Worm (Caenorhabditis elegans) whole organism, young adult: ENCODE results near the gene F48D6.4.

Experiments used
- B0019.2 ChIP-seq: fragments of 200-800 bp; sonication (Bioruptor generic); conservative IDR thresholded peaks from 2 replicates; pipeline ENCODE4 v1.3.6; 2022; ENCODE audit warnings: missing genetic modification reagents, missing genetic modification characterization, missing compliant biosample characterization
- B0336.3 ChIP-seq: fragments of 200-800 bp; sonication (Bioruptor generic); IDR thresholded peaks from 2 replicates; pipeline ENCODE4 v1.3.6; 2022; ENCODE audit warnings: missing genetic modification characterization, missing compliant biosample characterization
- F57C9.4 ChIP-seq: sonication (generic microtip); optimal IDR thresholded peaks from 2 replicates; lab custom pipeline; 2017; ENCODE audit warnings: mild to moderate bottlenecking, missing genetic modification characterization, missing compliant biosample characterization
- dox-1 ChIP-seq: fragments of 200-800 bp; sonication (Bioruptor generic); IDR thresholded peaks from 2 replicates; pipeline ENCODE4 v1.3.6; 2022; ENCODE audit warnings: missing genetic modification reagents, missing genetic modification characterization, missing compliant biosample characterization
- dpff-1 ChIP-seq: sonication (generic microtip); optimal IDR thresholded peaks from 2 replicates; lab custom pipeline; 2017; ENCODE audit warnings: mild to moderate bottlenecking, missing genetic modification characterization, missing compliant biosample characterization
- madf-10 ChIP-seq: sonication (generic microtip); optimal IDR thresholded peaks from 2 replicates; lab custom pipeline; 2016; ENCODE audit warnings: mild to moderate bottlenecking, missing genetic modification characterization, missing compliant biosample characterization
- pha-4 ChIP-seq: fragments of 150-350 bp; sonication (generic microtip); optimal IDR thresholded peaks from 2 replicates; lab custom pipeline; 2014; ENCODE audit warnings: missing biosample characterization, missing genetic modification reagents, missing genetic modification characterization
- sptf-2 ChIP-seq: fragments of 200-800 bp; sonication (Bioruptor generic); optimal IDR thresholded peaks from 2 replicates; lab custom pipeline; 2018; ENCODE audit warnings: mild to moderate bottlenecking, missing genetic modification characterization, missing compliant biosample characterization
- tbx-9 ChIP-seq: sonication (generic microtip); optimal IDR thresholded peaks from 2 replicates; lab custom pipeline; 2016; ENCODE audit warnings: borderline replicate concordance, missing genetic modification characterization, inconsistent platforms, missing compliant biosample characterization
- unc-130 ChIP-seq: sonication (generic microtip); optimal IDR thresholded peaks from 2 replicates; lab custom pipeline; 2016; ENCODE audit warnings: missing genetic modification reagents, missing genetic modification characterization, missing compliant biosample characterization

DNA sequence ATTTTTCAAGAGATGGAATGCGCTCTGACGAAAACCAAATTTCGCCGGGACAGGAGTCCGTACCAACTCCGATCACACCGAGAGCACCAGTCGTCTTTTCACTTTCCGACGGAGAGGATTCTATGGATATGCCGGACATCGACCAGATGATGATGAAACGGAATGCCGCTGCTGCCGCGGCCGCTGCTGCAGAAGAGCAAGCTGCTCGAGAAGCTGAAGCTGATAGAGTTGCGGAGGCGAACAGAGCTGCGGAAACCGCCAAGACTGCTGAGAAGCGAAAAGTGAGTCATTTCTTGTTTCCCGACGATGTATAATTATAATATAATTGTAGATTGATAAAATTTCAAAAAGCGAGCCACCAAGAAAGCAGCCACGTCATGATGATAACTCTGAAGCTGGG lies 8.4 kb upstream of the F48D6.4 start:
- TF ChIP-seq dpff-1 (tag; lab: Kevin White, UChicago) (no peak), unc-130 (GFP tag; lab: Kevin White, UChicago) (no peak), tbx-9 (no peak), pha-4 (tag; lab: Kevin White, UChicago) (no peak), B0019.2 (GFP tag; lab: Robert Waterston, UW) (no peak), madf-10 (tag; lab: Kevin White, UChicago) (no peak), sptf-2 (GFP tag; lab: Kevin White, UChicago) (no peak), dox-1 (GFP tag; lab: Robert Waterston, UW) (no peak), F57C9.4 (tag; lab: Kevin White, UChicago) (no peak), B0336.3 (GFP tag; lab: Robert Waterston, UW) (no peak)
